Worm (Caenorhabditis elegans): ENCODE results near the gene dmsr-16.

Gene dmsr-16

DNA sequence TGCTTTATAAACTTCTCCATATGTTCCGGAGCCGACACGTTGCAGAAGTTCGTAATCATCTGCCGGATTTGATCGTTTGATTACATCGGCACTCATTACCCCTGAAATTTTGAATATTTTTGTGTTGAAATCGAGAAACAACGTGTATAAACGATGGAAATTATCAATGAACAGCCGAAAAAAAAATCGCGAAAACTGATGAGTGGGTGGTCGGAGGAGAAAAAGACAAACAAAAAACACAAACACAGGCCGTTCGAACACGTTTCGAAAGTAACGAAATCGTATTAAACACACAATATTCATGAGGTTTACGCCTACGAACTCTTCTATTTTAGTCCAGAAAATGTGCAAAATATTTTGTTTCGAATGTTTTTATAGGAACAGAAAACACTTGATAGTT is 16.3 kb downstream of the dmsr-16 start, which contains the start of gene gck-2:
Gene gck-2, minus strand, starts transcription at position 101 of the 400 bp plus-strand sequence.
- TF ChIP-seq bed-1 (GFP tag; IDR thresholded peaks at IDR 0.05), result no peak
- no peak for TF ChIP-seq nfya-1 (tag; optimal IDR thresholded peaks at IDR 0.05; ENCODE audit: borderline replicate concordance, insufficient read depth)
- no peak for TF ChIP-seq lin-54 (GFP tag; optimal IDR thresholded peaks at IDR 0.05)
- no peak for TF ChIP-seq T26A5.8 (tag; optimal IDR thresholded peaks at IDR 0.05)
- no peak for TF ChIP-seq let-526 (GFP tag; IDR thresholded peaks at IDR 0.05)
- TF ChIP-seq ztf-26 (tag; optimal IDR thresholded peaks at IDR 0.05), result no peak
- TF ChIP-seq bed-2 (GFP tag; IDR thresholded peaks at IDR 0.05), result no peak
- TF ChIP-seq him-1 (tag; optimal IDR thresholded peaks at IDR 0.05), result no peak
- TF ChIP-seq lin-35 (GFP tag; optimal IDR thresholded peaks at IDR 0.05), result no peak
- no peak for TF ChIP-seq hrde-1 (tag; optimal IDR thresholded peaks at IDR 0.05; ENCODE audit: borderline replicate concordance)
- no peak for TF ChIP-seq lin-26 (GFP tag; IDR thresholded peaks at IDR 0.05)
- no peak for TF ChIP-seq B0035.1 (tag; optimal IDR thresholded peaks at IDR 0.05)

DNA sequence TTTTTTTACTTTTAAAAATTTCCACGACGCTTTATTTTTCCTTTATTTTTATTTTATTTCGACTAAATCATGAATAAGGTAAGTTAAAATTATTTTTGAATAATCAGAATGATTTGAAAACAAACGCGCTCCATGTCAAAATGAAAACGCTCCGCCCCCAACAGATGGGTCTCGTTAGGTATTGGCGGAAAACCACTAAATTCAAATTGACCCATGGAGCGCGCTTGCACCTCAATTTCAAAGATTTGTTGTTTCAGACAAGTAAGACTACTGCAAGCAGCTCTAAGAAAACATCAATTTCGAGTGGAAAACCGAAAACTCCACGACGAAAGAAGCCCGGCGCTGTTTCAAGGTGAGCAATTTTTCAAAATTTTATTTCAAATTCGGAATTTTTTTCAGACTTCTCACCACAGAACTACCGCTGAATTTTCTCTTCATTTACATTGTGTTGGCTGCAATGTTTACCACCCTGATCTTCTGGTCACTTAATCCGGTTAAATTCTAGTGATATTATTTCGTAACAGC is 20.9 kb downstream of the dmsr-16 start, which contains the start of gene ZC404.2:
Gene ZC404.2, plus strand, starts transcription at position 47 of the 525 bp plus-strand sequence.
- TF ChIP-seq ceh-91 (GFP tag; IDR thresholded peaks at IDR 0.05) (peak; percentile 34; the same call in 1 of the 2 replicates), let-607 (tag; optimal IDR thresholded peaks at IDR 0.05) (no peak), hmg-1.2 (GFP tag; IDR thresholded peaks at IDR 0.05) (0 out of 2 replicates have a peak, but pooled peaks have one; percentile 13), aptf-2 (GFP tag; conservative IDR thresholded peaks at IDR 0.05) (no peak), dox-1 (GFP tag; IDR thresholded peaks at IDR 0.05) (no peak), unc-62 (GFP tag; optimal IDR thresholded peaks at IDR 0.05) (no peak), efl-1 (GFP tag; optimal IDR thresholded peaks at IDR 0.05) (no peak), C17E4.6 (GFP tag; IDR thresholded peaks at IDR 0.05) (no peak), lin-40 (tag; optimal IDR thresholded peaks at IDR 0.05) (no peak), Y53F4B.3 (GFP tag; IDR thresholded peaks at IDR 0.05) (no peak), mcd-1 (GFP tag; IDR thresholded peaks at IDR 0.05) (peak; percentile 30; the same call in 1 of the 2 replicates), ama-1 (optimal IDR thresholded peaks at IDR 0.05) (no peak), ama-1 (GFP tag; optimal IDR thresholded peaks at IDR 0.05) (no peak), F52B5.7 (tag; optimal IDR thresholded peaks at IDR 0.05) (peak; percentile 36), cebp-1 (GFP tag; IDR thresholded peaks at IDR 0.05) (no peak), cebp-1 (tag; optimal IDR thresholded peaks at IDR 0.05) (peak; percentile 10), ekl-4 (GFP tag; IDR thresholded peaks at IDR 0.05) (0 out of 2 replicates have a peak, but pooled peaks have one; percentile 14), Y53G8AR.9 (GFP tag; conservative IDR thresholded peaks at IDR 0.05) (0 out of 2 replicates have a peak, but pooled peaks have one; percentile 51), bed-2 (GFP tag; IDR thresholded peaks at IDR 0.05) (no peak)

DNA sequence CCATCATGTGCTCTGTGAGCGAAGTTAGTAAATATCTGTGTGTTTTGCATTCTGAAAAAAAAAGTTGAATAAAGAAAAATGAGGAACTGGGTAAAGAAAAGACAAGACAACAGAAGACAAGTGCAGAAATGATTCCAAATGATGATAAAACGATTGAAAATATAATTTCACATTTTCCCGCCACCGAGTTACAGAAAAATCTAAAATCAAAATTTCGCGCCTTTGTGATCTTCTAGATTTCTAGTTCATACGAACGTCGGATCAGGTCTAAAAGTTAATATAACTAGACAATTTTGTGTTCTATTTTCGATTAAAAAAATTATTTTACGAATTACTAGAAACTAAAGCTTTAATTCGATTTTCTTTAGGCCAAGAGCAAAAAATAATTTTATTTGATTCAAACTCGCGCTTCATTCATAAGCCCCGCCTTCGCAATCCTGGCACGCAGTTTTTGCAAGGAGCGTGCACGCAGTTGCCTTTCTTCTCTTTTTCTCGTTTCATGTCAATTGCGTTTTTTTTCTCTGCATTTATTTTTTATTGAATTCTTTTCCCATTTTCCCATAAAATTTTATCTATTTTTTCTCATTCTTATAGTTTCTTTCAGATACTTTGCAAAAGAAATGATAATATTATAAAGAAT is 23.9 kb downstream of the dmsr-16 start, which contains the start of the genes spn-4 and spe-39:
Gene spn-4, minus strand, starts transcription at position 51 of the 640 bp plus-strand sequence.
Gene spe-39, plus strand, starts transcription at position 599 of the 640 bp plus-strand sequence.
- no peak for TF ChIP-seq unc-62 (GFP tag; optimal IDR thresholded peaks at IDR 0.05)
- no peak for TF ChIP-seq tbx-9 (tag; optimal IDR thresholded peaks at IDR 0.05; ENCODE audit: borderline replicate concordance)
- TF ChIP-seq F33H1.4 (GFP tag; IDR thresholded peaks at IDR 0.05), result peak; percentile 72
- TF ChIP-seq madf-3 (GFP tag; IDR thresholded peaks at IDR 0.05), result peak; percentile 28; the same call in 1 of the 2 replicates
- TF ChIP-seq let-607 (tag; optimal IDR thresholded peaks at IDR 0.05), result peak in 1 of 2 experiments; percentile 14
- no peak for TF ChIP-seq snpc-1.1 (tag; optimal IDR thresholded peaks at IDR 0.05; ENCODE audit: insufficient read depth)
- TF ChIP-seq dox-1 (GFP tag; IDR thresholded peaks at IDR 0.05), result peak; percentile 58
- TF ChIP-seq snpc-3.4 (tag; optimal IDR thresholded peaks at IDR 0.05), result peak; percentile 89
- TF ChIP-seq let-526 (GFP tag; IDR thresholded peaks at IDR 0.05), result no peak
- TF ChIP-seq Y79H2A.3 (GFP tag; conservative IDR thresholded peaks at IDR 0.05), result peak; percentile 61
- no peak for TF ChIP-seq cebp-1 (GFP tag; IDR thresholded peaks at IDR 0.05)
- TF ChIP-seq cebp-1 (tag; optimal IDR thresholded peaks at IDR 0.05), result peak; percentile 60
- no peak for TF ChIP-seq ets-4 (GFP tag; optimal IDR thresholded peaks at IDR 0.05)
- TF ChIP-seq F37B4.10 (GFP tag; IDR thresholded peaks at IDR 0.05), result no peak
- 0 out of 2 replicates have a peak, but pooled peaks have one; percentile 18 for TF ChIP-seq hmg-20 (GFP tag; IDR thresholded peaks at IDR 0.05)
- TF ChIP-seq nhr-27 (tag; optimal IDR thresholded peaks at IDR 0.05), result no peak
- TF ChIP-seq hlh-12 (tag; optimal IDR thresholded peaks at IDR 0.05), result no peak
- no peak for TF ChIP-seq gei-17 (GFP tag; optimal IDR thresholded peaks at IDR 0.05)
- no peak for TF ChIP-seq ztf-28 (GFP tag; IDR thresholded peaks at IDR 0.05)
- TF ChIP-seq madf-6 (GFP tag; IDR thresholded peaks at IDR 0.05), result peak; percentile 97

Data from whole organism, young adult.